Worm (Caenorhabditis elegans) whole organism, midembryonic: Measurements from ENCODE around the gene C30F2.5.

Experiments used
- T22C8.4 ChIP-seq: fragments of 200-800 bp; sonication (Bioruptor generic); IDR thresholded peaks from 2 replicates; pipeline ENCODE4 v1.3.6; 2022; ENCODE audit warnings: missing genetic modification characterization, missing compliant biosample characterization
- cog-1 ChIP-seq: sonication (generic microtip); optimal IDR thresholded peaks from 2 replicates; lab custom pipeline; 2016; ENCODE audit warnings: missing genetic modification characterization, missing compliant biosample characterization
- flt-1 ChIP-seq: fragments of 200-800 bp; sonication (Bioruptor generic); IDR thresholded peaks from 2 replicates; pipeline ENCODE4 v1.3.6; 2022; ENCODE audit warnings: missing genetic modification characterization, missing compliant biosample characterization
- klf-2 ChIP-seq: fragments of 200-800 bp; sonication (Bioruptor generic); conservative IDR thresholded peaks from 2 replicates; pipeline ENCODE4 v1.3.6; 2022; ENCODE audit warnings: missing genetic modification reagents, missing genetic modification characterization, missing compliant biosample characterization
- ref-1 ChIP-seq: fragments of 200-800 bp; sonication (Bioruptor generic); conservative IDR thresholded peaks from 2 replicates; pipeline ENCODE4 v1.3.6; 2022; ENCODE audit warnings: missing genetic modification reagents, missing genetic modification characterization, missing compliant biosample characterization
- ztf-23 ChIP-seq: fragments of 200-800 bp; sonication (Bioruptor generic); IDR thresholded peaks from 2 replicates; pipeline ENCODE4 v1.3.6; 2022; ENCODE audit warnings: missing genetic modification reagents, missing genetic modification characterization, missing compliant biosample characterization
- ztf-29 ChIP-seq: fragments of 200-800 bp; sonication (Bioruptor generic); IDR thresholded peaks from 2 replicates; pipeline ENCODE4 v1.3.6; 2022; ENCODE audit warnings: missing genetic modification reagents, missing genetic modification characterization, missing compliant biosample characterization

- TF ChIP-seq T22C8.4 (no peak), klf-2 (no peak), ref-1 (GFP tag; lab: Robert Waterston, UW) (no peak), cog-1 (tag; lab: Kevin White, UChicago) (no peak), ztf-23 (GFP tag; lab: Robert Waterston, UW) (no peak), ztf-29 (GFP tag; lab: Robert Waterston, UW) (no peak), flt-1 (GFP tag; lab: Robert Waterston, UW) (no peak)
Measured at ce11 chrX:16130213-16130612, 35.7 kb downstream of the C30F2.5 start.
